Worm (Caenorhabditis elegans) whole organism, L3 larva: ENCODE results near the gene fcd-2.

Experiments
- R02D3.7 ChIP-seq: fragments of 150-350 bp; optimal IDR thresholded peaks from 2 replicates; lab custom pipeline; 2014; ENCODE audit warnings: missing biosample characterization, missing genetic modification characterization
- aly-2 ChIP-seq: fragments of 150-350 bp; optimal IDR thresholded peaks from 2 replicates; lab custom pipeline; 2014; ENCODE audit warnings: missing biosample characterization, missing genetic modification characterization
- ama-1 ChIP-seq: fragments of 150-350 bp; optimal IDR thresholded peaks from 2 replicates; lab custom pipeline; 2018
- ceh-16 ChIP-seq: sonication (generic microtip); optimal IDR thresholded peaks from 2 replicates; lab custom pipeline; 2017; ENCODE audit warnings: missing biosample characterization, missing genetic modification characterization
- ceh-28 ChIP-seq: fragments of 150-350 bp; optimal IDR thresholded peaks from 2 replicates; lab custom pipeline; 2014; ENCODE audit warnings: missing biosample characterization, missing genetic modification reagents, missing genetic modification characterization
- daf-12 ChIP-seq: fragments of 150-350 bp; optimal IDR thresholded peaks from 2 replicates; lab custom pipeline; 2014; ENCODE audit warnings: missing biosample characterization, missing genetic modification reagents, missing genetic modification characterization
- egl-5 ChIP-seq: fragments of 150-350 bp; optimal IDR thresholded peaks from 2 replicates; lab custom pipeline; 2017; ENCODE audit warnings: missing biosample characterization, missing genetic modification reagents, missing genetic modification characterization, inconsistent platforms
- elt-1 ChIP-seq: fragments of 150-350 bp; optimal IDR thresholded peaks from 2 replicates; lab custom pipeline; 2014; ENCODE audit warnings: missing biosample characterization, missing genetic modification characterization
- elt-2 ChIP-seq: sonication (generic microtip); optimal IDR thresholded peaks from 2 replicates; lab custom pipeline; 2016; ENCODE audit warnings: missing genetic modification reagents, mild to moderate bottlenecking, missing genetic modification characterization, missing compliant biosample characterization
- fkh-10 ChIP-seq: sonication (generic microtip); optimal IDR thresholded peaks from 2 replicates; lab custom pipeline; 2017; ENCODE audit warnings: missing biosample characterization, missing genetic modification reagents, missing genetic modification characterization
- fkh-2 ChIP-seq: fragments of 150-350 bp; optimal IDR thresholded peaks from 2 replicates; lab custom pipeline; 2014; ENCODE audit warnings: missing biosample characterization, missing genetic modification reagents, missing genetic modification characterization
- fos-1 ChIP-seq: fragments of 150-350 bp; optimal IDR thresholded peaks from 2 replicates; lab custom pipeline; 2014; ENCODE audit warnings: missing biosample characterization, missing genetic modification characterization
- jun-1 ChIP-seq: fragments of 150-350 bp; optimal IDR thresholded peaks from 2 replicates; lab custom pipeline; 2014; ENCODE audit warnings: missing biosample characterization, missing genetic modification reagents, missing genetic modification characterization
- lin-15B ChIP-seq: fragments of 150-350 bp; optimal IDR thresholded peaks from 2 replicates; lab custom pipeline; 2014; ENCODE audit warnings: missing biosample characterization, missing genetic modification characterization
- lin-39 ChIP-seq: fragments of 150-350 bp; optimal IDR thresholded peaks from 2 replicates; lab custom pipeline; 2018; ENCODE audit warnings: missing biosample characterization, missing genetic modification reagents, missing genetic modification characterization
- lsy-12 ChIP-seq: sonication (generic microtip); optimal IDR thresholded peaks from 2 replicates; lab custom pipeline; 2016; ENCODE audit warnings: mild to moderate bottlenecking, missing genetic modification characterization, missing compliant biosample characterization
- mdl-1 ChIP-seq: fragments of 150-350 bp; optimal IDR thresholded peaks from 2 replicates; lab custom pipeline; 2014; ENCODE audit warnings: missing biosample characterization, missing genetic modification characterization
- nfya-1 ChIP-seq: sonication (generic microtip); optimal IDR thresholded peaks from 2 replicates; lab custom pipeline; 2017; ENCODE audit warnings: missing genetic modification characterization, mild to moderate bottlenecking, missing compliant biosample characterization, antibody characterized with exemption, moderate library complexity; ENCODE audit not compliant: insufficient read depth
- nhr-23 ChIP-seq: fragments of 150-350 bp; optimal IDR thresholded peaks from 2 replicates; lab custom pipeline; 2014; ENCODE audit warnings: missing biosample characterization, missing genetic modification reagents, missing genetic modification characterization
- nhr-237 ChIP-seq: fragments of 150-350 bp; optimal IDR thresholded peaks from 2 replicates; lab custom pipeline; 2014; ENCODE audit warnings: missing biosample characterization, missing genetic modification characterization
- nhr-25 ChIP-seq: sonication (generic microtip); optimal IDR thresholded peaks from 2 replicates; lab custom pipeline; 2017; ENCODE audit warnings: missing biosample characterization, missing genetic modification characterization
- nhr-28 ChIP-seq: fragments of 150-350 bp; optimal IDR thresholded peaks from 2 replicates; lab custom pipeline; 2014; ENCODE audit warnings: missing biosample characterization, missing genetic modification characterization
- nhr-43 ChIP-seq: sonication (generic microtip); optimal IDR thresholded peaks from 2 replicates; lab custom pipeline; 2016; ENCODE audit warnings: mild to moderate bottlenecking, missing genetic modification characterization, missing compliant biosample characterization; ENCODE audit not compliant: poor library complexity, severe bottlenecking
- nhr-67 ChIP-seq: fragments of 150-350 bp; optimal IDR thresholded peaks from 2 replicates; lab custom pipeline; 2014; ENCODE audit warnings: missing biosample characterization, missing genetic modification characterization
- nhr-76 ChIP-seq: fragments of 150-350 bp; sonication (generic microtip); optimal IDR thresholded peaks from 5 replicates; lab custom pipeline; 2014; ENCODE audit warnings: missing biosample characterization, missing genetic modification characterization
- pha-4 ChIP-seq: fragments of 150-350 bp; optimal IDR thresholded peaks from 2 replicates; lab custom pipeline; 2014; ENCODE audit warnings: missing biosample characterization, missing genetic modification reagents, missing genetic modification characterization
- pqm-1 ChIP-seq: fragments of 150-350 bp; optimal IDR thresholded peaks from 2 replicates; lab custom pipeline; 2017; ENCODE audit warnings: missing biosample characterization, missing genetic modification characterization, inconsistent platforms
- sea-2 ChIP-seq: fragments of 150-350 bp; sonication (generic microtip); optimal IDR thresholded peaks from 4 replicates; lab custom pipeline; 2014; ENCODE audit warnings: missing biosample characterization, missing genetic modification reagents, missing genetic modification characterization
- skn-1 ChIP-seq: fragments of 150-350 bp; optimal IDR thresholded peaks from 2 replicates; lab custom pipeline; 2014; ENCODE audit warnings: missing biosample characterization, missing genetic modification characterization
- unc-62 ChIP-seq: fragments of 150-350 bp; sonication (generic microtip); optimal IDR thresholded peaks from 4 replicates; lab custom pipeline; 2014; ENCODE audit warnings: missing biosample characterization, missing genetic modification reagents, missing genetic modification characterization
- zag-1 ChIP-seq: fragments of 150-350 bp; optimal IDR thresholded peaks from 2 replicates; lab custom pipeline; 2014; ENCODE audit warnings: missing biosample characterization, missing genetic modification characterization
- ztf-11 ChIP-seq: fragments of 150-350 bp; optimal IDR thresholded peaks from 2 replicates; lab custom pipeline; 2014; ENCODE audit warnings: missing biosample characterization, missing genetic modification characterization
- ztf-4 ChIP-seq: fragments of 150-350 bp; optimal IDR thresholded peaks from 2 replicates; lab custom pipeline; 2014; ENCODE audit warnings: missing biosample characterization, missing genetic modification characterization

fcd-2 gene

DNA sequence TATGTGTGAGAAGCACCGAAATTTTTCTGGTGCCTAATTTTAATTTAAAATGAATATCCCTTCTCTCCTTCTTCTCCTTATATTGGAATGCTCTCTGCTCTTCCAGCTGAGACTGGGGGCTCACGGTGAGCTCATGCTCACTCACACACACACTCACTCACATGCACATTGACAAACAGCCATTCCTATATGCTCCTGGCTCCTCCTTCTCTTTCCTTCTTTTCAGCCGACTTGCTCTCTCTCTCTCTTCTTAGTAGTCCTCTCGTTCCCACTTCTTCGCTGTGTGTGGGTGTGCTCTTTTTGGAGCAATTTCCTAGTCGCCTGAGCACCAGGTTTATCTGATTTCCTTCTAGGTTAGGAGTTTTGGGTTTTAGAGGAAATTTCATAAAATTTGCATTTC, 4.6 kb upstream of the fcd-2 start (continued):
- no peak for TF ChIP-seq zag-1 (tag; lab: Kevin White, UChicago)
- TF ChIP-seq nhr-23 (tag; lab: Kevin White, UChicago): no peak
- no peak for TF ChIP-seq nhr-67
- peak; percentile 38 for TF ChIP-seq lin-15B (tag; lab: Kevin White, UChicago)
- no peak for TF ChIP-seq fkh-2 (tag; lab: Kevin White, UChicago)
- no peak for TF ChIP-seq ztf-4 (tag; lab: Kevin White, UChicago)
- no peak for TF ChIP-seq ceh-16
- TF ChIP-seq nhr-43 (tag; lab: Kevin White, UChicago): no peak
- TF ChIP-seq nhr-76 (tag; lab: Kevin White, UChicago): no peak
- peak; percentile 68 for TF ChIP-seq lin-39
- no peak for TF ChIP-seq R02D3.7
- no peak for TF ChIP-seq elt-2 (tag; lab: Kevin White, UChicago)
- no peak for TF ChIP-seq fos-1
- TF ChIP-seq skn-1 (tag; lab: Kevin White, UChicago): peak; percentile 42
- TF ChIP-seq mdl-1 (tag; lab: Kevin White, UChicago): no peak
- TF ChIP-seq sea-2 (GFP tag; lab: Kevin White, UChicago): no peak

DNA sequence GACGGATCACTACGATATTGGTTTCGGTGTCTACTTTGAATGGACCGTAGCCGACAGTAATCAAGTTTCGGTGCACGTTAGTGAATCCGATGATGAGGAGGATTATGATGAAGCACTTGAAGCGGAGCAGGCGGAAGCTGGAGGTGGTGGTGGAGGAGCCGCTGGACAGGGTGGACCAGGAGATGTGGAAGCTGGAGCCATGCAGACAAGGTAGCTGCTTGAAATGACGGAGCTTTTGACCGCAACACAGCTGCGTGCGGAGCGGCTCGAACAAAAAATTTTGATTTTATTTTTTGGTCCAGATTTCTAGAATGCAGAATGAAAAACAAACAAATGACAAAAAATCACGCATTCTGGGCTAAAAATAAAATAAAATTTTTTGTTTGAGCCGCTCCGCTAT, 1.1 kb upstream of the fcd-2 start:
- no peak for TF ChIP-seq nhr-237
- no peak for TF ChIP-seq daf-12 (tag; lab: Kevin White, UChicago)
- TF ChIP-seq jun-1 (tag; lab: Kevin White, UChicago): no peak
- TF ChIP-seq fkh-2 (tag; lab: Kevin White, UChicago): no peak
- no peak for TF ChIP-seq lsy-12 (tag; lab: Kevin White, UChicago)
- no peak for TF ChIP-seq skn-1 (tag; lab: Kevin White, UChicago)
- TF ChIP-seq ama-1 (lab: Kevin White, UChicago): no peak
- TF ChIP-seq nfya-1 (tag; lab: Kevin White, UChicago): no peak
- TF ChIP-seq pqm-1 (tag; lab: Kevin White, UChicago): no peak
- no peak for TF ChIP-seq elt-2 (tag; lab: Kevin White, UChicago)
- TF ChIP-seq fkh-10 (GFP tag; lab: Kevin White, UChicago): no peak
- TF ChIP-seq mdl-1 (tag; lab: Kevin White, UChicago): no peak
- no peak for TF ChIP-seq sea-2 (GFP tag; lab: Kevin White, UChicago)
- no peak for TF ChIP-seq egl-5 (tag; lab: Kevin White, UChicago)

DNA sequence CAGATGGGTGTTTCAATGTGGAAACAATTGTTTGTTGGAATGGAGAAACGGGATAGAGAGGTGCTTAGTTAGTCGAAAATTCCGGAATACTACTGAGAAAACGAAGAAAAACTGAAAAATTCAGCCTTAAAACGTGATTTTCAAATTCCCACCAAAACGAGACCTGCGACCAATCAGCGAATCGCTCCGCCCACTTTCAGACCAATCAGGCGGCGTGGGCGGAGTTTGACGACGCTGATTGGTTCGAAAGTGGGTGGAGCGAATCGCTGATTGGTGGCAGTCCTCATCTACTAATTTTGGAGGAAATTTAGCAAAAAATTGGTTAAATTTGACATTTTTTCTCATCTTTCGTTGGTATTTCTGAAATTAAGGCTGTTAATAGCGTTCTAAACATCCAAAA, 1.8 kb downstream of the fcd-2 start:
- TF ChIP-seq nhr-25 (tag; lab: Kevin White, UChicago) (no peak), ztf-4 (tag; lab: Kevin White, UChicago) (no peak), pha-4 (tag; lab: Kevin White, UChicago) (no peak), nfya-1 (tag; lab: Kevin White, UChicago) (peak; percentile 98)

DNA sequence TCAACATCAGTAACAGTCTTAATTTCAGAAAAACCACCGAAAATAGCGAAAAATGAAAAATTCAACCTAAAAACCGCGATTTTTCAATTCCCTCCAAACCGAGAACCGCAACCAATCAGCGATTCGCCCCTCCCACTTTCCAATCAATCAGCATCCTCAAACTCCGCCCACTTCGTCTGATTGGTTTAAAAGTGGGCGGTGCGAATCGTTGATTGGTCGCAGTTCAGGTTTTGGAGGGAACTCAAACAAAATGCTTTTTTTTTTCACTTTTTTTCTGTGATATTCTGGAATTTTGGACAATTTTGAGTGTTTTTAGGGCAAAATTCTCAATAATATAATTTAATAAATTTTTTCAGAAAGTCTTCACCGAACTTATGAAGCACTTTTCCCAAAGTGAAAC, 2.4 kb downstream of the fcd-2 start:
- TF ChIP-seq nfya-1 (tag; lab: Kevin White, UChicago) (peak; percentile 82), lsy-12 (tag; lab: Kevin White, UChicago) (no peak)

DNA sequence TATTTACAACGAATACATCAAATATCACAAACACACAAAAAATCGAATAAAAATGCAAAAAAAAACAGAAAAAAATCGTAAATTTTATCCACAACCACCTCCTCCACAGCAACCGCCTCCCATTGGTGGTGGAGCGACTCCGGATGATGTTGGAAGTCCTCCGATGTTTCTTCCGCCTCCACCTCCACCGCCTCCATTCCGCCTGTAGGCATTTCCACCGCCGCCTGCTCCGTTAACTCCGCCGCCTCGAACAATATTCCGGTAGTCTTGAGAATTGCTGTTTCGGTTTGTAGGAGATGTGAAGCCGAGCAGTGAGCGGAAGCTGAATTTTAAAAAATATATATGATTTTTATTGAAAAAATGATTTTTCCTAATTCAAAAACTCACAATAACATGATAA, 2.9 kb downstream of the fcd-2 start:
- TF ChIP-seq fos-1 (no peak), fkh-10 (GFP tag; lab: Kevin White, UChicago) (no peak), lin-15B (tag; lab: Kevin White, UChicago) (no peak), mdl-1 (tag; lab: Kevin White, UChicago) (no peak), nhr-28 (tag; lab: Kevin White, UChicago) (no peak), nhr-43 (tag; lab: Kevin White, UChicago) (no peak), nhr-23 (tag; lab: Kevin White, UChicago) (no peak), ztf-4 (tag; lab: Kevin White, UChicago) (no peak), elt-1 (tag; lab: Kevin White, UChicago) (no peak), ztf-11 (tag; lab: Kevin White, UChicago) (no peak), lin-39 (no peak), lsy-12 (tag; lab: Kevin White, UChicago) (no peak), aly-2 (tag; lab: Kevin White, UChicago) (no peak), zag-1 (tag; lab: Kevin White, UChicago) (no peak), unc-62 (no peak), egl-5 (tag; lab: Kevin White, UChicago) (no peak), ceh-28 (tag; lab: Kevin White, UChicago) (no peak), jun-1 (tag; lab: Kevin White, UChicago) (no peak)
